Worm (Caenorhabditis elegans) whole organism, L4 larva: ENCODE data around the gene H06H21.8.

Source experiments
- D1046.2 ChIP-seq: fragments of 200-800 bp; sonication (Bioruptor generic); IDR thresholded peaks from 2 replicates; pipeline ENCODE4 v1.3.6; 2022; ENCODE audit warnings: missing genetic modification characterization, missing compliant biosample characterization
- F10B5.3 ChIP-seq: sonication (generic microtip); optimal IDR thresholded peaks from 2 replicates; lab custom pipeline; 2016; ENCODE audit warnings: mild to moderate bottlenecking, missing genetic modification characterization, missing compliant biosample characterization
- F44E2.7 ChIP-seq: fragments of 200-800 bp; sonication (Bioruptor generic); IDR thresholded peaks from 2 replicates; pipeline ENCODE4 v2.1.2; 2022; ENCODE audit warnings: missing genetic modification characterization, missing compliant biosample characterization
- T20F7.1 ChIP-seq: fragments of 200-800 bp; sonication (Bioruptor generic); optimal IDR thresholded peaks from 2 replicates; lab custom pipeline; 2018; ENCODE audit warnings: mild to moderate bottlenecking, missing genetic modification characterization, missing compliant biosample characterization
- Y5F2A.4 ChIP-seq: fragments of 200-800 bp; sonication (Bioruptor generic); optimal IDR thresholded peaks from 2 replicates; lab custom pipeline; 2018; ENCODE audit warnings: mild to moderate bottlenecking, missing genetic modification characterization, missing compliant biosample characterization
- ZK337.2 ChIP-seq: fragments of 200-800 bp; sonication (Bioruptor generic); IDR thresholded peaks from 2 replicates; pipeline ENCODE4 v1.3.6; 2022; ENCODE audit warnings: missing genetic modification reagents, missing genetic modification characterization, missing compliant biosample characterization
- ZK546.5 ChIP-seq, 2 experiments: sonication (generic microtip); optimal IDR thresholded peaks; 2 replicates each; lab custom pipeline; 2017; ENCODE audit warnings: missing biosample characterization in 2 of 2, missing genetic modification characterization in 2 of 2
- aha-1 ChIP-seq: fragments of 150-350 bp; peaks from one replicate; lab custom pipeline; 2014; ENCODE audit warnings: missing biosample characterization, missing genetic modification characterization
- ama-1 ChIP-seq: fragments of 150-350 bp; optimal IDR thresholded peaks from 2 replicates; lab custom pipeline; 2014; ENCODE audit warnings: inconsistent platforms, mixed read lengths
- arid-1 ChIP-seq: fragments of 200-800 bp; sonication (Bioruptor generic); conservative IDR thresholded peaks from 2 replicates; pipeline ENCODE4 v1.3.6; 2022; ENCODE audit warnings: missing genetic modification reagents, missing genetic modification characterization, missing compliant biosample characterization
- attf-4 ChIP-seq: sonication (generic microtip); optimal IDR thresholded peaks from 3 replicates; lab custom pipeline; 2017; ENCODE audit warnings: missing biosample characterization, missing genetic modification characterization
- ceh-20 ChIP-seq: fragments of 200-800 bp; sonication (Bioruptor generic); IDR thresholded peaks from 2 replicates; pipeline ENCODE4 v1.3.6; 2022; ENCODE audit warnings: missing genetic modification reagents, missing genetic modification characterization, missing compliant biosample characterization
- ceh-32 ChIP-seq: sonication (generic microtip); optimal IDR thresholded peaks from 2 replicates; lab custom pipeline; 2016; ENCODE audit warnings: mild to moderate bottlenecking, missing genetic modification characterization, missing compliant biosample characterization; ENCODE audit not compliant: poor library complexity
- cey-2 ChIP-seq: sonication (generic microtip); optimal IDR thresholded peaks from 3 replicates; lab custom pipeline; 2017; ENCODE audit warnings: missing genetic modification characterization, mild to moderate bottlenecking, missing compliant biosample characterization, antibody characterized with exemption, borderline replicate concordance; ENCODE audit not compliant: insufficient read depth
- ctbp-1 ChIP-seq: fragments of 200-800 bp; sonication (Bioruptor generic); IDR thresholded peaks from 2 replicates; pipeline ENCODE4 v1.3.6; 2022; ENCODE audit warnings: missing genetic modification reagents, missing genetic modification characterization, missing compliant biosample characterization
- daf-12 ChIP-seq: fragments of 150-350 bp; optimal IDR thresholded peaks from 2 replicates; lab custom pipeline; 2014; ENCODE audit warnings: missing biosample characterization, missing genetic modification reagents, missing genetic modification characterization
- dmd-8 ChIP-seq: fragments of 200-800 bp; sonication (Bioruptor generic); IDR thresholded peaks from 2 replicates; pipeline ENCODE4 v1.3.6; 2022; ENCODE audit warnings: missing genetic modification characterization, missing compliant biosample characterization
- dmd-9 ChIP-seq: fragments of 200-800 bp; sonication (Bioruptor generic); IDR thresholded peaks from 2 replicates; pipeline ENCODE4 v1.3.6; 2022; ENCODE audit warnings: missing genetic modification reagents, missing genetic modification characterization, missing compliant biosample characterization
- dve-1 ChIP-seq: sonication (generic microtip); optimal IDR thresholded peaks from 2 replicates; lab custom pipeline; 2017; ENCODE audit warnings: antibody characterized with exemption, mild to moderate bottlenecking, missing genetic modification characterization, missing compliant biosample characterization; ENCODE audit not compliant: insufficient read depth
- egl-43 ChIP-seq: fragments of 200-800 bp; sonication (Bioruptor generic); IDR thresholded peaks from 2 replicates; pipeline ENCODE4 v1.3.6; 2022; ENCODE audit warnings: missing genetic modification reagents, missing genetic modification characterization, missing compliant biosample characterization
- fkh-10 ChIP-seq: fragments of 150-350 bp; optimal IDR thresholded peaks from 2 replicates; lab custom pipeline; 2014; ENCODE audit warnings: missing biosample characterization, missing genetic modification reagents, missing genetic modification characterization
- lim-7 ChIP-seq: fragments of 200-800 bp; sonication (Bioruptor generic); IDR thresholded peaks from 2 replicates; pipeline ENCODE4 v1.3.6; 2022; ENCODE audit warnings: missing genetic modification characterization, missing compliant biosample characterization
- lin-13 ChIP-seq: fragments of 150-350 bp; optimal IDR thresholded peaks from 2 replicates; lab custom pipeline; 2014; ENCODE audit warnings: missing biosample characterization, missing genetic modification reagents, missing genetic modification characterization
- lin-15B ChIP-seq: fragments of 150-350 bp; sonication (generic microtip); optimal IDR thresholded peaks from 3 replicates; lab custom pipeline; 2014; ENCODE audit warnings: missing biosample characterization, missing genetic modification characterization
- lin-29 ChIP-seq: fragments of 200-800 bp; sonication (Bioruptor generic); IDR thresholded peaks from 2 replicates; pipeline ENCODE4 v1.3.6; 2022; ENCODE audit warnings: missing genetic modification reagents, missing genetic modification characterization, missing compliant biosample characterization
- lin-38 ChIP-seq: fragments of 200-800 bp; sonication (Bioruptor generic); IDR thresholded peaks from 2 replicates; pipeline ENCODE4 v1.3.6; 2022; ENCODE audit warnings: missing genetic modification reagents, missing genetic modification characterization, missing compliant biosample characterization
- lsy-2 ChIP-seq, 2 experiments: fragments of 150-350 bp in 1 of 2; sonication (generic microtip) in 1 of 2; optimal IDR thresholded peaks; 2 replicates each; lab custom pipeline; 2014 to 2017; ENCODE audit warnings: missing biosample characterization in 2 of 2, missing genetic modification characterization in 2 of 2
- mdl-1 ChIP-seq, 2 experiments: fragments of 150-350 bp in 1 of 2; sonication (generic microtip) in 1 of 2; optimal IDR thresholded peaks; 2 replicates each; lab custom pipeline; 2014 to 2017; ENCODE audit warnings: missing biosample characterization in 2 of 2, missing genetic modification characterization in 2 of 2
- mdt-29 ChIP-seq: fragments of 200-800 bp; sonication (Bioruptor generic); IDR thresholded peaks from 2 replicates; pipeline ENCODE4 v1.3.6; 2022; ENCODE audit warnings: missing genetic modification reagents, missing genetic modification characterization, missing compliant biosample characterization
- mes-2 ChIP-seq: sonication (generic microtip); optimal IDR thresholded peaks from 2 replicates; lab custom pipeline; 2016; ENCODE audit warnings: missing genotype, mild to moderate bottlenecking, missing genetic modification characterization, missing compliant biosample characterization; ENCODE audit not compliant: poor library complexity, severe bottlenecking
- mxl-3 ChIP-seq: fragments of 200-800 bp; sonication (Bioruptor generic); optimal IDR thresholded peaks from 2 replicates; lab custom pipeline; 2018; ENCODE audit warnings: mild to moderate bottlenecking, missing genetic modification characterization, missing compliant biosample characterization
- nhr-10 ChIP-seq: fragments of 150-350 bp; optimal IDR thresholded peaks from 2 replicates; lab custom pipeline; 2014; ENCODE audit warnings: missing biosample characterization, missing genetic modification characterization
- nhr-25 ChIP-seq: sonication (generic microtip); optimal IDR thresholded peaks from 2 replicates; lab custom pipeline; 2017; ENCODE audit warnings: missing genetic modification characterization, mild to moderate bottlenecking, missing compliant biosample characterization, antibody characterized with exemption, moderate library complexity, borderline replicate concordance; ENCODE audit not compliant: insufficient read depth
- nhr-42 ChIP-seq: fragments of 200-800 bp; sonication (Bioruptor generic); IDR thresholded peaks from 2 replicates; pipeline ENCODE4 v1.3.6; 2022; ENCODE audit warnings: missing genetic modification characterization, missing compliant biosample characterization
- nhr-6 ChIP-seq: fragments of 150-350 bp; optimal IDR thresholded peaks from 2 replicates; lab custom pipeline; 2014; ENCODE audit warnings: missing biosample characterization, missing genetic modification characterization
- nhr-77 ChIP-seq: fragments of 150-350 bp; optimal IDR thresholded peaks from 2 replicates; lab custom pipeline; 2014; ENCODE audit warnings: missing biosample characterization, missing genetic modification characterization
- pha-4 ChIP-seq, 2 experiments: fragments of 150-350 bp in 1 of 2; fragments of 200-800 bp in 1 of 2; sonication (Bioruptor generic) in 1 of 2; IDR thresholded peaks in 1 of 2; optimal IDR thresholded peaks in 1 of 2; 2 replicates each; pipeline versions ENCODE4 v1.3.6 to Lab custom; 2014 to 2022; ENCODE audit warnings: missing genetic modification characterization in 2 of 2, missing genetic modification reagents in 2 of 2, missing biosample characterization in 1 of 2, missing compliant biosample characterization in 1 of 2
- php-3 ChIP-seq: fragments of 200-800 bp; sonication (Bioruptor generic); IDR thresholded peaks from 2 replicates; pipeline ENCODE4 v1.3.6; 2022; ENCODE audit warnings: missing genetic modification reagents, missing genetic modification characterization, missing compliant biosample characterization
- pqm-1 ChIP-seq: sonication (generic microtip); optimal IDR thresholded peaks from 2 replicates; lab custom pipeline; 2017; ENCODE audit warnings: missing biosample characterization, missing genetic modification characterization
- rbr-2 ChIP-seq: sonication (generic microtip); optimal IDR thresholded peaks from 2 replicates; lab custom pipeline; 2016; ENCODE audit warnings: missing genotype, missing genetic modification characterization, missing compliant biosample characterization
- saeg-2 ChIP-seq: fragments of 200-800 bp; sonication (Bioruptor generic); IDR thresholded peaks from 2 replicates; pipeline ENCODE4 v1.3.6; 2022; ENCODE audit warnings: missing genetic modification reagents, missing genetic modification characterization, missing compliant biosample characterization
- skn-1 ChIP-seq: fragments of 150-350 bp; optimal IDR thresholded peaks from 2 replicates; lab custom pipeline; 2014; ENCODE audit warnings: missing biosample characterization, missing genetic modification characterization
- snpc-4 ChIP-seq: fragments of 150-350 bp; optimal IDR thresholded peaks from 2 replicates; lab custom pipeline; 2014; ENCODE audit warnings: missing biosample characterization, missing genetic modification characterization
- unc-62 ChIP-seq, 3 experiments: fragments of 150-350 bp in 1 of 3; sonication (generic microtip); optimal IDR thresholded peaks in 2 of 3; peaks in 1 of 3; 1 replicate in 1 of 3; 2 replicates in 2 of 3; lab custom pipeline; 2014 to 2017; ENCODE audit warnings: missing biosample characterization in 3 of 3, missing genetic modification characterization in 3 of 3, missing genetic modification reagents in 3 of 3, missing genotype in 1 of 3
- vab-7 ChIP-seq: fragments of 200-800 bp; sonication (Bioruptor generic); IDR thresholded peaks from 2 replicates; pipeline ENCODE4 v1.3.6; 2022; ENCODE audit warnings: missing genetic modification reagents, missing genetic modification characterization, missing compliant biosample characterization
- zag-1 ChIP-seq: fragments of 150-350 bp; optimal IDR thresholded peaks from 2 replicates; lab custom pipeline; 2014; ENCODE audit warnings: missing biosample characterization, missing genetic modification characterization
- zfp-3 ChIP-seq: fragments of 200-800 bp; sonication (Bioruptor generic); conservative IDR thresholded peaks from 2 replicates; pipeline ENCODE4 v1.3.6; 2022; ENCODE audit warnings: missing genetic modification reagents, missing genetic modification characterization, missing compliant biosample characterization
- ztf-7 ChIP-seq: fragments of 150-350 bp; optimal IDR thresholded peaks from 2 replicates; lab custom pipeline; 2014; ENCODE audit warnings: missing biosample characterization, missing genetic modification characterization

H06H21.8 gene

ce11 chrIV:4802494-4802893 is 18.4 kb downstream of the H06H21.8 start, which contains the start of gene dpf-7:
dpf-7 (minus strand) TSS chrIV:4802594.
- TF ChIP-seq lin-38 (GFP tag; lab: Robert Waterston, UW) = peak; percentile 22; the same call in 1 of the 2 replicates
- TF ChIP-seq mdt-29 (GFP tag; lab: Robert Waterston, UW) = no peak
- TF ChIP-seq, all 104 proteins: peak for 1

ce11 chrIV:4799114-4799513 is 21.8 kb downstream of the H06H21.8 start, which contains the start of gene eor-1:
eor-1 (minus strand) TSS chrIV:4799178.
- TF ChIP-seq daf-12 (no peak), egl-43 (GFP tag; lab: Robert Waterston, UW) (no peak), vab-7 (GFP tag; lab: Robert Waterston, UW) (no peak), lin-15B (no peak), php-3 (GFP tag; lab: Robert Waterston, UW) (no peak), zfp-3 (GFP tag; lab: Robert Waterston, UW) (no peak), nhr-42 (GFP tag; lab: Robert Waterston, UW) (no peak), ama-1 (lab: Kevin White, UChicago) (peak; percentile 20), aha-1 (tag; lab: Kevin White, UChicago) (no peak), mes-2 (peak; percentile 67), Y5F2A.4 (GFP tag; lab: Kevin White, UChicago) (no peak), ctbp-1 (GFP tag; lab: Robert Waterston, UW) (no peak), rbr-2 (tag; lab: Kevin White, UChicago) (peak; percentile 44), T20F7.1 (GFP tag; lab: Kevin White, UChicago) (no peak), unc-62 (GFP tag; optimal IDR thresholded peaks at IDR 0.05 in 1 of 2; lab: Kevin White, UChicago) (no peak), unc-62 (tag; optimal IDR thresholded peaks at IDR 0.05; lab: Kevin White, UChicago) (no peak), skn-1 (tag; lab: Kevin White, UChicago) (no peak), nhr-77 (tag; lab: Kevin White, UChicago) (peak; percentile 53), nhr-10 (tag; lab: Kevin White, UChicago) (no peak), D1046.2 (GFP tag; lab: Robert Waterston, UW) (no peak), F44E2.7 (GFP tag; lab: Robert Waterston, UW) (no peak), cey-2 (tag; lab: Kevin White, UChicago) (no peak), nhr-6 (no peak), dmd-8 (no peak), arid-1 (GFP tag; lab: Robert Waterston, UW) (no peak), pqm-1 (tag; lab: Kevin White, UChicago) (no peak), snpc-4 (no peak), fkh-10 (no peak), lin-29 (GFP tag; lab: Robert Waterston, UW) (no peak), attf-4 (tag; lab: Kevin White, UChicago) (no peak), mdl-1 (tag; optimal IDR thresholded peaks at IDR 0.05; lab: Kevin White, UChicago) (no peak), ztf-7 (tag; lab: Kevin White, UChicago) (no peak), lin-13 (GFP tag; lab: Kevin White, UChicago) (no peak), ZK546.5 (tag; optimal IDR thresholded peaks at IDR 0.05; lab: Kevin White, UChicago) (no peak), lsy-2 (tag; optimal IDR thresholded peaks at IDR 0.05; lab: Kevin White, UChicago) (peak in 1 of 2 experiments; percentile 75), dmd-9 (GFP tag; lab: Robert Waterston, UW) (no peak), pha-4 (GFP tag; IDR thresholded peaks at IDR 0.05; lab: Robert Waterston, UW) (no peak), pha-4 (tag; optimal IDR thresholded peaks at IDR 0.05; lab: Kevin White, UChicago) (no peak), lim-7 (GFP tag; lab: Robert Waterston, UW) (no peak), saeg-2 (GFP tag; lab: Robert Waterston, UW) (no peak), ZK337.2 (no peak), dve-1 (tag; lab: Kevin White, UChicago) (peak; percentile 29), lin-38 (GFP tag; lab: Robert Waterston, UW) (peak; percentile 93), zag-1 (no peak), mxl-3 (GFP tag; lab: Kevin White, UChicago) (no peak), F10B5.3 (no peak), ceh-20 (GFP tag; lab: Robert Waterston, UW) (no peak), nhr-25 (tag; lab: Kevin White, UChicago) (peak; percentile 48), ceh-32 (no peak)
